Worm (Caenorhabditis elegans) whole organism, L4/young adult: ENCODE measurements around the gene frpr-11.

Experiments used
- W03F9.2 ChIP-seq: fragments of 150-350 bp; optimal IDR thresholded peaks from 2 replicates; lab custom pipeline; 2014; ENCODE audit warnings: missing biosample characterization, missing genetic modification characterization
- dao-5 ChIP-seq: sonication (generic microtip); optimal IDR thresholded peaks from 2 replicates; lab custom pipeline; 2016; ENCODE audit warnings: missing genotype, missing genetic modification characterization, moderate library complexity, missing compliant biosample characterization
- him-1 ChIP-seq: sonication (generic microtip); optimal IDR thresholded peaks from 2 replicates; lab custom pipeline; 2016; ENCODE audit warnings: missing genotype, missing genetic modification reagents, missing genetic modification characterization, missing compliant biosample characterization

ce11 chrV:8934264-8934663 lies 27.3 kb downstream of the frpr-11 start:
- TF ChIP-seq him-1 (tag; lab: Kevin White, UChicago) (no peak), W03F9.2 (tag; lab: Kevin White, UChicago) (no peak), dao-5 (tag; lab: Kevin White, UChicago) (no peak)
